Fruit fly (Drosophila melanogaster) S2 (cell line): ENCODE results near the gene RpS3A.

Experiments
- CG8478 ChIP-seq: fragments of >200 bp; optimal IDR thresholded peaks from 2 replicates; lab custom pipeline; 2018
- CTCF ChIP-seq, 2 experiments: fragments of >200 bp; optimal IDR thresholded peaks; 2 replicates each; lab custom pipeline; 2018

- TF ChIP-seq CTCF (optimal IDR thresholded peaks at IDR 0.05; lab: Kevin White, UChicago) (peak; percentile 15 to 33), CG8478 (lab: Kevin White, UChicago) (no peak)
Measured at dm6 chr4:67063-67684, at the start of gene RpS3A.
